Fruit fly (Drosophila melanogaster) whole organism, embryonic: ENCODE measurements around the gene CG8952.
A peak's percentile ranks its signal among the peaks of the same experiment; 100 is the strongest.

Experiments
- BtbVII ChIP-seq: fragments of 200-800 bp; sonication (Bioruptor generic); optimal IDR thresholded peaks from 3 replicates; lab custom pipeline; 2017; ENCODE audit warnings: missing biosample characterization, mild to moderate bottlenecking, missing genetic modification characterization
- CG10431 ChIP-seq: fragments of 200-800 bp; sonication (Bioruptor generic); optimal IDR thresholded peaks from 3 replicates; lab custom pipeline; 2018; ENCODE audit warnings: missing biosample characterization, mild to moderate bottlenecking, missing genetic modification characterization
- CG12219 ChIP-seq: fragments of 200-800 bp; sonication (Bioruptor generic); optimal IDR thresholded peaks from 3 replicates; lab custom pipeline; 2018; ENCODE audit warnings: missing biosample characterization, mild to moderate bottlenecking, missing genetic modification characterization
- CG13775 ChIP-seq: fragments of 200-800 bp; sonication (Bioruptor generic); optimal IDR thresholded peaks from 3 replicates; lab custom pipeline; 2017; ENCODE audit warnings: missing biosample characterization, mild to moderate bottlenecking, missing genetic modification characterization
- CG14710 ChIP-seq: fragments of 200-800 bp; sonication (Bioruptor generic); optimal IDR thresholded peaks from 3 replicates; lab custom pipeline; 2019; ENCODE audit warnings: missing biosample characterization, mild to moderate bottlenecking, missing genetic modification characterization, moderate library complexity
- CG1529 ChIP-seq: fragments of 200-800 bp; sonication (Bioruptor generic); optimal IDR thresholded peaks from 3 replicates; lab custom pipeline; 2018; ENCODE audit warnings: missing biosample characterization, missing genetic modification characterization
- CG1603 ChIP-seq: fragments of 200-800 bp; sonication (Bioruptor generic); optimal IDR thresholded peaks from 2 replicates; lab custom pipeline; 2019; ENCODE audit warnings: missing biosample characterization, mild to moderate bottlenecking, missing genetic modification characterization, moderate library complexity
- CG16813 ChIP-seq: fragments of 200-800 bp; sonication (Bioruptor generic); IDR thresholded peaks from 3 replicates; pipeline ENCODE4 v1.3.6; 2022; ENCODE audit warnings: missing biosample characterization, missing genetic modification characterization; ENCODE audit not compliant: partially characterized antibody
- CG16815 ChIP-seq: fragments of 200-800 bp; sonication (Bioruptor generic); optimal IDR thresholded peaks from 3 replicates; lab custom pipeline; 2017; ENCODE audit warnings: missing biosample characterization, mild to moderate bottlenecking, missing genetic modification characterization
- CG17568 ChIP-seq: fragments of 200-800 bp; sonication (Bioruptor generic); optimal IDR thresholded peaks from 2 replicates; lab custom pipeline; 2018; ENCODE audit warnings: missing biosample characterization, mild to moderate bottlenecking, missing genetic modification characterization, moderate library complexity
- CG17829 ChIP-seq: fragments of 200-800 bp; optimal IDR thresholded peaks from 2 replicates; lab custom pipeline; 2019; ENCODE audit warnings: missing biosample characterization, mild to moderate bottlenecking, missing genetic modification characterization, moderate library complexity
- CG1832 ChIP-seq: fragments of 200-800 bp; sonication (Bioruptor generic); optimal IDR thresholded peaks from 2 replicates; lab custom pipeline; 2017; ENCODE audit warnings: missing biosample characterization, mild to moderate bottlenecking, missing genetic modification characterization, inconsistent platforms
- CG18599 ChIP-seq: fragments of 200-800 bp; sonication (Bioruptor generic); optimal IDR thresholded peaks from 3 replicates; lab custom pipeline; 2017; ENCODE audit warnings: missing biosample characterization, missing genetic modification characterization, mild to moderate bottlenecking, moderate library complexity, missing genetic modification reagents
- CG2116 ChIP-seq: fragments of 200-800 bp; sonication (Bioruptor generic); optimal IDR thresholded peaks from 3 replicates; lab custom pipeline; 2018; ENCODE audit warnings: missing biosample characterization, mild to moderate bottlenecking, missing genetic modification characterization
- CG2875 ChIP-seq: fragments of 200-800 bp; sonication (Bioruptor generic); optimal IDR thresholded peaks from 2 replicates; lab custom pipeline; 2017; ENCODE audit warnings: missing biosample characterization, mild to moderate bottlenecking, missing genetic modification characterization, missing genetic modification reagents
- CG2889 ChIP-seq: fragments of 200-800 bp; sonication (Bioruptor generic); IDR thresholded peaks from 3 replicates; pipeline ENCODE4 v1.3.6; 2022; ENCODE audit warnings: missing biosample characterization, missing genetic modification characterization
- CG3163 ChIP-seq: fragments of 200-800 bp; sonication (Bioruptor generic); optimal IDR thresholded peaks from 3 replicates; lab custom pipeline; 2016; ENCODE audit warnings: missing biosample characterization, missing genetic modification characterization
- CG4820 ChIP-seq: fragments of 200-800 bp; sonication (Bioruptor generic); optimal IDR thresholded peaks from 3 replicates; lab custom pipeline; 2016; ENCODE audit warnings: missing biosample characterization, missing genetic modification characterization
- CG6175 ChIP-seq: fragments of 200-800 bp; sonication (Bioruptor generic); IDR thresholded peaks from 3 replicates; pipeline ENCODE4 v1.3.6; 2022; ENCODE audit warnings: missing biosample characterization, missing genetic modification characterization
- CG6765 ChIP-seq: fragments of 200-800 bp; sonication (Bioruptor generic); optimal IDR thresholded peaks from 3 replicates; lab custom pipeline; 2017; ENCODE audit warnings: missing biosample characterization, mild to moderate bottlenecking, missing genetic modification characterization
- CG8924 ChIP-seq: fragments of 200-800 bp; optimal IDR thresholded peaks from 3 replicates; lab custom pipeline; 2019; ENCODE audit warnings: missing biosample characterization, mild to moderate bottlenecking, missing genetic modification characterization, moderate library complexity
- Dip2 ChIP-seq: fragments of 200-800 bp; sonication (Bioruptor generic); IDR thresholded peaks from 2 replicates; pipeline ENCODE4 v1.3.6; 2022; ENCODE audit warnings: missing biosample characterization, missing genetic modification characterization
- Dref ChIP-seq: fragments of 200-800 bp; sonication (Bioruptor generic); IDR thresholded peaks from 2 replicates; pipeline ENCODE4 v1.3.6; 2022; ENCODE audit warnings: missing biosample characterization, missing genetic modification characterization
- E2f1 ChIP-seq: fragments of 200-800 bp; sonication (Bioruptor generic); IDR thresholded peaks from 2 replicates; pipeline ENCODE4 v1.3.6; 2022; ENCODE audit warnings: missing biosample characterization, missing genetic modification characterization
- ERR ChIP-seq: fragments of 200-800 bp; sonication (Bioruptor generic); optimal IDR thresholded peaks from 2 replicates; lab custom pipeline; 2016; ENCODE audit warnings: missing biosample characterization, missing genetic modification characterization
- Eip74EF ChIP-seq, 2 experiments: fragments of 200-800 bp in 1 of 2; fragments of >200 bp in 1 of 2; sonication (Bioruptor generic) in 1 of 2; optimal IDR thresholded peaks; 2 replicates each; lab custom pipeline; 2017 to 2019; ENCODE audit warnings: missing biosample characterization in 2 of 2, missing genetic modification characterization in 2 of 2, mild to moderate bottlenecking in 1 of 2, moderate library complexity in 1 of 2
- Fer3 ChIP-seq: fragments of 200-800 bp; sonication (Bioruptor generic); optimal IDR thresholded peaks from 2 replicates; lab custom pipeline; 2018; ENCODE audit warnings: missing biosample characterization, mild to moderate bottlenecking, missing genetic modification characterization, moderate library complexity
- Hand ChIP-seq: fragments of 200-800 bp; sonication (Bioruptor generic); optimal IDR thresholded peaks from 2 replicates; lab custom pipeline; 2017; ENCODE audit warnings: mild to moderate bottlenecking, missing biosample characterization, missing genetic modification reagents, missing genetic modification characterization
- Lim3 ChIP-seq: fragments of 200-800 bp; sonication (Bioruptor generic); IDR thresholded peaks from 2 replicates; pipeline ENCODE4 v1.3.6; 2022; ENCODE audit warnings: missing biosample characterization, missing genetic modification characterization
- Lpt ChIP-seq: fragments of >200 bp; optimal IDR thresholded peaks from 2 replicates; lab custom pipeline; 2018; ENCODE audit warnings: missing biosample characterization, missing genetic modification characterization
- Meics ChIP-seq: fragments of 200-800 bp; sonication (Bioruptor generic); optimal IDR thresholded peaks from 2 replicates; lab custom pipeline; 2017; ENCODE audit warnings: missing biosample characterization, mild to moderate bottlenecking, missing genetic modification characterization
- NFAT ChIP-seq: fragments of 200-800 bp; sonication (Bioruptor generic); IDR thresholded peaks from 2 replicates; pipeline ENCODE4 v1.3.6; 2022; ENCODE audit warnings: missing biosample characterization, missing genetic modification characterization
- NK7.1 ChIP-seq: fragments of 200-800 bp; sonication (Bioruptor generic); optimal IDR thresholded peaks from 3 replicates; lab custom pipeline; 2016; ENCODE audit warnings: missing biosample characterization, missing genetic modification characterization
- Sox100B ChIP-seq: fragments of 200-800 bp; sonication (Bioruptor generic); optimal IDR thresholded peaks from 3 replicates; lab custom pipeline; 2018; ENCODE audit warnings: missing biosample characterization, mild to moderate bottlenecking, missing genetic modification characterization
- Usf ChIP-seq: fragments of 200-800 bp; sonication (Bioruptor generic); optimal IDR thresholded peaks from 2 replicates; lab custom pipeline; 2017; ENCODE audit warnings: missing genotype, missing biosample characterization, missing genetic modification characterization
- cg ChIP-seq: fragments of 200-800 bp; sonication (Bioruptor generic); optimal IDR thresholded peaks from 3 replicates; lab custom pipeline; 2019; ENCODE audit warnings: missing biosample characterization, mild to moderate bottlenecking, missing genetic modification characterization, moderate library complexity
- dan ChIP-seq: fragments of 200-800 bp; sonication (Bioruptor generic); IDR thresholded peaks from 2 replicates; pipeline ENCODE4 v1.3.6; 2022; ENCODE audit warnings: missing biosample characterization, missing genetic modification characterization
- dmrt99B ChIP-seq: fragments of 200-800 bp; sonication (Bioruptor generic); optimal IDR thresholded peaks from 2 replicates; lab custom pipeline; 2018; ENCODE audit warnings: missing biosample characterization, mild to moderate bottlenecking, missing genetic modification characterization, moderate library complexity
- fd96Cb ChIP-seq: fragments of 200-800 bp; sonication (Bioruptor generic); optimal IDR thresholded peaks from 2 replicates; lab custom pipeline; 2018; ENCODE audit warnings: missing biosample characterization, mild to moderate bottlenecking, missing genetic modification characterization, moderate library complexity
- gce ChIP-seq: fragments of 200-800 bp; sonication (Bioruptor generic); IDR thresholded peaks from 3 replicates; pipeline ENCODE4 v1.3.6; 2022; ENCODE audit warnings: missing biosample characterization, missing genetic modification characterization
- gcm2 ChIP-seq: fragments of 200-800 bp; sonication (Bioruptor generic); optimal IDR thresholded peaks from 2 replicates; lab custom pipeline; 2016; ENCODE audit warnings: missing biosample characterization, missing genetic modification characterization
- gfzf ChIP-seq: fragments of 200-800 bp; sonication (Bioruptor generic); optimal IDR thresholded peaks from 2 replicates; lab custom pipeline; 2016; ENCODE audit warnings: missing biosample characterization, mild to moderate bottlenecking, missing genetic modification characterization, moderate library complexity
- ham ChIP-seq: fragments of 200-800 bp; sonication (Bioruptor generic); IDR thresholded peaks from 2 replicates; pipeline ENCODE4 v1.3.6; 2022; ENCODE audit warnings: missing biosample characterization, missing genetic modification characterization
- jigr1 ChIP-seq: fragments of 200-800 bp; sonication (Bioruptor generic); IDR thresholded peaks from 3 replicates; pipeline ENCODE4 v1.3.6; 2022; ENCODE audit warnings: missing biosample characterization, missing genetic modification characterization
- schlank ChIP-seq: fragments of 200-800 bp; sonication (Bioruptor generic); optimal IDR thresholded peaks from 2 replicates; lab custom pipeline; 2018; ENCODE audit warnings: missing biosample characterization, mild to moderate bottlenecking, missing genetic modification characterization
- seq ChIP-seq: fragments of 200-800 bp; sonication (Bioruptor generic); IDR thresholded peaks from 2 replicates; pipeline ENCODE4 v1.3.6; 2022; ENCODE audit warnings: missing biosample characterization, missing genetic modification characterization
- sima ChIP-seq: fragments of 200-800 bp; sonication (Bioruptor generic); optimal IDR thresholded peaks from 2 replicates; lab custom pipeline; 2016; ENCODE audit warnings: missing biosample characterization, missing genetic modification characterization
- slou ChIP-seq: fragments of 200-800 bp; sonication (Bioruptor generic); optimal IDR thresholded peaks from 3 replicates; lab custom pipeline; 2016; ENCODE audit warnings: missing biosample characterization, missing genetic modification characterization
- ssp ChIP-seq: fragments of 200-800 bp; sonication (Bioruptor generic); IDR thresholded peaks from 2 replicates; pipeline ENCODE4 v1.3.6; 2022; ENCODE audit warnings: missing biosample characterization, missing genetic modification characterization
- tx ChIP-seq: fragments of 200-800 bp; sonication (Bioruptor generic); optimal IDR thresholded peaks from 2 replicates; lab custom pipeline; 2016; ENCODE audit warnings: missing biosample characterization, missing genetic modification characterization
- zfh2 ChIP-seq: fragments of 200-800 bp; sonication (Bioruptor generic); optimal IDR thresholded peaks from 2 replicates; lab custom pipeline; 2016; ENCODE audit warnings: missing biosample characterization, missing genetic modification characterization

Gene CG8952

DNA sequence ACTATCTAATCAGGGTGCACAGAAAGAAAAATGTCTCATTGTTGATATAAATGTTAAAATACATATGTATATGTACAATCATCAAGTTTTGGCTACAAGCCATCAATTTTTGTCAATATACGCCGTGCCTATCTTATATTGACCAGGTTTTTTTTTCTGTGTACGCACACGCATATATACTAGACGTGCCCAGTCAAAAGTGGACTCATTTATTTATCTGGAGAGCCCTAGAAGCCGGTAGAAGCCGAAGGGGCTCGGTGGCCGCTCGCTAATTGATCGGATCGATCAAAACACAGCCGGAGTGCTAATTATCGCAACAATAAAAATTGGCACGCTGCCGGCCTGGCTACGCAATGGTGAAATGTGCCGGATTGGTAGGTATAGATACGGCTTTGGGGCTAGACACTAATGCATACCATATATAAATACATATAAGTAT lies 25.9 kb downstream of the CG8952 start (continued):
- peak; percentile 67 for TF ChIP-seq CG12219 (GFP tag; lab: Kevin White, UChicago)
- TF ChIP-seq CG2875 (GFP tag; lab: Kevin White, UChicago) = peak; percentile 1
- TF ChIP-seq dan = no peak
- TF ChIP-seq CG14710 = peak; percentile 3
- peak; percentile 59; the same call in 1 of the 3 replicates for TF ChIP-seq CG2889 (GFP tag; lab: Robert Waterston, UW)
- TF ChIP-seq CG16813 = no peak
- TF ChIP-seq fd96Cb (tag; lab: Kevin White, UChicago) = peak; percentile 55
- TF ChIP-seq CG17568 (GFP tag; lab: Kevin White, UChicago) = no peak
- TF ChIP-seq CG2116 (GFP tag; lab: Kevin White, UChicago) = peak; percentile 26
- TF ChIP-seq ham (GFP tag; lab: Robert Waterston, UW) = peak; percentile 38; the same call in 1 of the 2 replicates
- peak; percentile 79 for TF ChIP-seq schlank (tag; lab: Kevin White, UChicago)
- TF ChIP-seq Sox100B (GFP tag; lab: Kevin White, UChicago) = no peak
- no peak for TF ChIP-seq Lim3
- TF ChIP-seq seq (GFP tag; lab: Robert Waterston, UW) = peak; percentile 65
- TF ChIP-seq jigr1 (GFP tag; lab: Robert Waterston, UW) = no peak
- TF ChIP-seq gcm2 = peak; percentile 45
- peak; percentile 71 for TF ChIP-seq dmrt99B (tag; lab: Kevin White, UChicago)
- TF ChIP-seq cg (GFP tag; lab: Kevin White, UChicago) = no peak
- peak; percentile 48 for TF ChIP-seq CG16815
- TF ChIP-seq CG17829 (tag; lab: Kevin White, UChicago) = peak; percentile 30
- peak; percentile 91 for TF ChIP-seq CG18599 (GFP tag; lab: Kevin White, UChicago)
- TF ChIP-seq CG1603 (tag; lab: Kevin White, UChicago) = peak; percentile 56
- peak; percentile 85 for TF ChIP-seq Meics (GFP tag; lab: Kevin White, UChicago)
- peak; percentile 47 for TF ChIP-seq ssp
- TF ChIP-seq Dref (GFP tag; lab: Robert Waterston, UW) = no peak
- no peak for TF ChIP-seq gce (GFP tag; lab: Robert Waterston, UW)
- TF ChIP-seq gfzf (GFP tag; lab: Kevin White, UChicago) = no peak
- TF ChIP-seq Dip2 (GFP tag; lab: Robert Waterston, UW) = no peak
- no peak for TF ChIP-seq CG10431 (GFP tag; lab: Kevin White, UChicago)
- peak; percentile 47 for TF ChIP-seq NK7.1 (GFP tag; lab: Kevin White, UChicago)
- TF ChIP-seq Usf (GFP tag; lab: Kevin White, UChicago) = no peak
- TF ChIP-seq Lpt (GFP tag; lab: Kevin White, UChicago) = no peak
- peak; percentile 9 for TF ChIP-seq slou
- peak; percentile 76 for TF ChIP-seq Hand
- TF ChIP-seq BtbVII (GFP tag; lab: Kevin White, UChicago) = peak; percentile 48
- TF ChIP-seq CG1832 (GFP tag; lab: Kevin White, UChicago) = no peak
- peak; percentile 32 for TF ChIP-seq tx
- TF ChIP-seq Eip74EF (GFP tag; optimal IDR thresholded peaks at IDR 0.05; lab: Kevin White, UChicago) = peak in 1 of 2 experiments; percentile 43
- TF ChIP-seq CG6175 (GFP tag; lab: Robert Waterston, UW) = peak; percentile 67; the same call in 2 of the 3 replicates
- peak; percentile 72 for TF ChIP-seq NFAT
- TF ChIP-seq CG8924 = peak; percentile 57
- TF ChIP-seq CG3163 (GFP tag; lab: Kevin White, UChicago) = no peak
- TF ChIP-seq zfh2 (GFP tag; lab: Kevin White, UChicago) = peak; percentile 58
- TF ChIP-seq ERR (GFP tag; lab: Kevin White, UChicago) = peak; percentile 26
- TF ChIP-seq CG6765 (GFP tag; lab: Kevin White, UChicago) = peak; percentile 68
- no peak for TF ChIP-seq sima
- TF ChIP-seq E2f1 (GFP tag; lab: Robert Waterston, UW) = peak; percentile 72
- TF ChIP-seq CG1529 = peak; percentile 30
- TF ChIP-seq CG13775 = peak; percentile 48
- TF ChIP-seq Fer3 = peak; percentile 87
- peak; percentile 21 for TF ChIP-seq CG4820 (GFP tag; lab: Kevin White, UChicago)
